Worm (Caenorhabditis elegans): ENCODE data around the gene C15H9.3.

C15H9.3 gene

ce11 chrX:6091967-6092366, 23.6 kb upstream of the C15H9.3 start, which contains the start of gene hsp-3:
Gene hsp-3 (minus strand): TSS chrX:6092124.
- TF ChIP-seq jun-1 (tag; optimal IDR thresholded peaks at IDR 0.05) = peak; percentile 97
- TF ChIP-seq ceh-82 (tag; optimal IDR thresholded peaks at IDR 0.05) = peak; percentile 81
- TF ChIP-seq fkh-2 (tag; optimal IDR thresholded peaks at IDR 0.05) = no peak
- TF ChIP-seq nfya-1 (tag; optimal IDR thresholded peaks at IDR 0.05; ENCODE audit: insufficient read depth) = peak; percentile 100
- peak; percentile 75 for TF ChIP-seq ztf-4 (tag; optimal IDR thresholded peaks at IDR 0.05)
- peak; percentile 86 for TF ChIP-seq tbx-2 (tag; optimal IDR thresholded peaks at IDR 0.05)
- no peak for TF ChIP-seq nhr-237 (tag; optimal IDR thresholded peaks at IDR 0.05)
- TF ChIP-seq elt-3 (tag; optimal IDR thresholded peaks at IDR 0.05) = peak in 2 of 3 experiments; percentile 30 to 87
- TF ChIP-seq ama-1 (optimal IDR thresholded peaks at IDR 0.05) = peak; percentile 78
- TF ChIP-seq nhr-12 (tag; optimal IDR thresholded peaks at IDR 0.05) = no peak
- TF ChIP-seq nhr-76 (tag; optimal IDR thresholded peaks at IDR 0.05) = peak; percentile 34
- TF ChIP-seq ceh-28 (tag; optimal IDR thresholded peaks at IDR 0.05) = peak; percentile 89
- peak; percentile 52 for TF ChIP-seq egl-27 (tag; optimal IDR thresholded peaks at IDR 0.05)
- peak; percentile 28 for TF ChIP-seq fkh-10 (GFP tag; optimal IDR thresholded peaks at IDR 0.05)
- TF ChIP-seq elt-2 (tag; optimal IDR thresholded peaks at IDR 0.05) = peak; percentile 97
- TF ChIP-seq mdl-1 (tag; optimal IDR thresholded peaks at IDR 0.05) = peak; percentile 66
- TF ChIP-seq snpc-4 (tag; optimal IDR thresholded peaks at IDR 0.05) = peak; percentile 59
- peak; percentile 88 for TF ChIP-seq nhr-43 (tag; optimal IDR thresholded peaks at IDR 0.05; ENCODE audit: poor library complexity, severe bottlenecking)
- no peak for TF ChIP-seq nhr-67 (tag; optimal IDR thresholded peaks at IDR 0.05)
- TF ChIP-seq ZK546.5 (tag; optimal IDR thresholded peaks at IDR 0.05) = no peak
- peak; percentile 47 for TF ChIP-seq ztf-11 (tag; optimal IDR thresholded peaks at IDR 0.05)
- no peak for TF ChIP-seq unc-39 (tag; optimal IDR thresholded peaks at IDR 0.05)
- peak; percentile 95 for TF ChIP-seq lin-15B (tag; optimal IDR thresholded peaks at IDR 0.05)
- peak; percentile 94 for TF ChIP-seq hmg-11 (tag; optimal IDR thresholded peaks at IDR 0.05)
- peak; percentile 96 for TF ChIP-seq nhr-23 (tag; optimal IDR thresholded peaks at IDR 0.05)
- no peak for TF ChIP-seq eor-1 (tag; optimal IDR thresholded peaks at IDR 0.05)
- TF ChIP-seq pha-4 (tag; optimal IDR thresholded peaks at IDR 0.05) = peak; percentile 95
- TF ChIP-seq zag-1 (tag; optimal IDR thresholded peaks at IDR 0.05) = no peak
- peak; percentile 40 for TF ChIP-seq fos-1 (tag; optimal IDR thresholded peaks at IDR 0.05)
- no peak for TF ChIP-seq ceh-16 (tag; optimal IDR thresholded peaks at IDR 0.05)
- TF ChIP-seq elt-1 (tag; optimal IDR thresholded peaks at IDR 0.05) = peak; percentile 57
- peak; percentile 98 for TF ChIP-seq lin-39 (tag; optimal IDR thresholded peaks at IDR 0.05)
- TF ChIP-seq lsy-12 (tag; optimal IDR thresholded peaks at IDR 0.05) = peak; percentile 99
- peak; percentile 95 for TF ChIP-seq skn-1 (tag; optimal IDR thresholded peaks at IDR 0.05)
- TF ChIP-seq nhr-77 (tag; optimal IDR thresholded peaks at IDR 0.05) = peak; percentile 59
- peak; percentile 99 for TF ChIP-seq nhr-25 (tag; optimal IDR thresholded peaks at IDR 0.05)
- TF ChIP-seq mml-1 (tag; optimal IDR thresholded peaks at IDR 0.05) = peak; percentile 18
- peak; percentile 88 for TF ChIP-seq nhr-11 (tag; optimal IDR thresholded peaks at IDR 0.05)
- peak; percentile 77 for TF ChIP-seq egl-5 (tag; optimal IDR thresholded peaks at IDR 0.05)
- TF ChIP-seq sea-2 (GFP tag; optimal IDR thresholded peaks at IDR 0.05) = peak; percentile 37
- peak; percentile 89 for TF ChIP-seq pqm-1 (tag; optimal IDR thresholded peaks at IDR 0.05)
- peak; percentile 84 for TF ChIP-seq unc-62 (GFP tag; optimal IDR thresholded peaks at IDR 0.05)
- no peak for TF ChIP-seq ceh-9 (tag; optimal IDR thresholded peaks at IDR 0.05)
- TF ChIP-seq nhr-28 (tag; optimal IDR thresholded peaks at IDR 0.05) = no peak
- TF ChIP-seq R02D3.7 (tag; optimal IDR thresholded peaks at IDR 0.05) = peak; percentile 80
- TF ChIP-seq aly-2 (tag; optimal IDR thresholded peaks at IDR 0.05) = no peak
- TF ChIP-seq daf-12 (tag; optimal IDR thresholded peaks at IDR 0.05) = no peak

- TF ChIP-seq hmg-11 (tag; optimal IDR thresholded peaks at IDR 0.05) = no peak
- TF ChIP-seq aly-2 (tag; optimal IDR thresholded peaks at IDR 0.05) = no peak
- no peak for TF ChIP-seq elt-3 (tag; optimal IDR thresholded peaks at IDR 0.05)
- TF ChIP-seq lsy-12 (tag; optimal IDR thresholded peaks at IDR 0.05) = no peak
- no peak for TF ChIP-seq tbx-2 (tag; optimal IDR thresholded peaks at IDR 0.05)
- TF ChIP-seq nhr-11 (tag; optimal IDR thresholded peaks at IDR 0.05) = no peak
- no peak for TF ChIP-seq ama-1 (optimal IDR thresholded peaks at IDR 0.05)
- TF ChIP-seq nhr-43 (tag; optimal IDR thresholded peaks at IDR 0.05; ENCODE audit: poor library complexity, severe bottlenecking) = peak; percentile 27
- peak; percentile 51 for TF ChIP-seq nhr-25 (tag; optimal IDR thresholded peaks at IDR 0.05)
- peak; percentile 88 for TF ChIP-seq nhr-23 (tag; optimal IDR thresholded peaks at IDR 0.05)
- no peak for TF ChIP-seq eor-1 (tag; optimal IDR thresholded peaks at IDR 0.05)
- TF ChIP-seq zag-1 (tag; optimal IDR thresholded peaks at IDR 0.05) = no peak
- peak; percentile 95 for TF ChIP-seq elt-1 (tag; optimal IDR thresholded peaks at IDR 0.05)
- no peak for TF ChIP-seq nhr-237 (tag; optimal IDR thresholded peaks at IDR 0.05)
- no peak for TF ChIP-seq nhr-12 (tag; optimal IDR thresholded peaks at IDR 0.05)
Observed at ce11 chrX:6092533-6092932, 23.1 kb upstream of the C15H9.3 start.
